Worm (Caenorhabditis elegans) whole organism, late embryonic: Measurements from ENCODE around the gene ZC373.2.

Experiments
- ama-1 ChIP-seq: fragments of 150-350 bp; optimal IDR thresholded peaks from 2 replicates; lab custom pipeline; 2014
- ceh-6 ChIP-seq: fragments of 200-800 bp; sonication (Bioruptor generic); optimal IDR thresholded peaks from 2 replicates; lab custom pipeline; 2018; ENCODE audit warnings: mild to moderate bottlenecking, missing genetic modification characterization, missing compliant biosample characterization
- ets-4 ChIP-seq: sonication (generic microtip); optimal IDR thresholded peaks from 2 replicates; lab custom pipeline; 2016; ENCODE audit warnings: missing genetic modification characterization, missing compliant biosample characterization
- fkh-10 ChIP-seq: fragments of 150-350 bp; optimal IDR thresholded peaks from 2 replicates; lab custom pipeline; 2014; ENCODE audit warnings: missing biosample characterization, missing genetic modification reagents, missing genetic modification characterization
- lim-6 ChIP-seq: sonication (generic microtip); optimal IDR thresholded peaks from 2 replicates; lab custom pipeline; 2016; ENCODE audit warnings: missing genetic modification characterization, missing compliant biosample characterization
- nhr-11 ChIP-seq: fragments of 150-350 bp; optimal IDR thresholded peaks from 2 replicates; lab custom pipeline; 2014; ENCODE audit warnings: missing biosample characterization, missing genetic modification characterization
- nhr-232 ChIP-seq: sonication (generic microtip); optimal IDR thresholded peaks from 2 replicates; lab custom pipeline; 2016; ENCODE audit warnings: missing genetic modification characterization, missing compliant biosample characterization
- pros-1 ChIP-seq: fragments of 150-350 bp; optimal IDR thresholded peaks from 2 replicates; lab custom pipeline; 2014; ENCODE audit warnings: missing biosample characterization, missing genetic modification reagents, missing genetic modification characterization
- ref-2 ChIP-seq: sonication (generic microtip); optimal IDR thresholded peaks from 2 replicates; lab custom pipeline; 2016; ENCODE audit warnings: missing genetic modification characterization, missing compliant biosample characterization
- ztf-16 ChIP-seq: sonication (generic microtip); optimal IDR thresholded peaks from 2 replicates; lab custom pipeline; 2017; ENCODE audit warnings: missing genetic modification characterization, missing compliant biosample characterization

ce11 chrX:10078089-10078488 lies 19.9 kb upstream of the ZC373.2 start:
- TF ChIP-seq ama-1 (lab: Kevin White, UChicago) (no peak), nhr-232 (tag; lab: Kevin White, UChicago) (no peak), nhr-11 (no peak), lim-6 (tag; lab: Kevin White, UChicago) (no peak), ref-2 (tag; lab: Kevin White, UChicago) (no peak), ets-4 (tag; lab: Kevin White, UChicago) (no peak), ceh-6 (no peak), pros-1 (tag; lab: Kevin White, UChicago) (no peak), ztf-16 (tag; lab: Kevin White, UChicago) (no peak), fkh-10 (no peak)
